Fruit fly (Drosophila melanogaster) whole organism, embryonic: ENCODE measurements around the gene CG46465.

Experiments used
- Atf-2 ChIP-seq: fragments of 200-800 bp; sonication (Bioruptor generic); optimal IDR thresholded peaks from 2 replicates; lab custom pipeline; 2016; ENCODE audit warnings: missing biosample characterization, missing genetic modification characterization
- CG10431 ChIP-seq: fragments of 200-800 bp; sonication (Bioruptor generic); optimal IDR thresholded peaks from 3 replicates; lab custom pipeline; 2018; ENCODE audit warnings: missing biosample characterization, mild to moderate bottlenecking, missing genetic modification characterization
- CG10543 ChIP-seq: fragments of 200-800 bp; sonication (Bioruptor generic); optimal IDR thresholded peaks from 3 replicates; lab custom pipeline; 2017; ENCODE audit warnings: missing biosample characterization, mild to moderate bottlenecking, missing genetic modification characterization, moderate library complexity
- CG10959 ChIP-seq: fragments of 200-800 bp; sonication (Bioruptor generic); IDR thresholded peaks from 2 replicates; pipeline ENCODE4 v1.3.6; 2022; ENCODE audit warnings: missing biosample characterization, missing genetic modification characterization
- CG13287 ChIP-seq: fragments of 200-800 bp; sonication (Bioruptor generic); IDR thresholded peaks from 2 replicates; pipeline ENCODE4 v1.3.6; 2022; ENCODE audit warnings: missing biosample characterization, missing genetic modification characterization; ENCODE audit not compliant: partially characterized antibody
- CG14667 ChIP-seq: fragments of 200-800 bp; sonication (Bioruptor generic); IDR thresholded peaks from 2 replicates; pipeline ENCODE4 v1.3.6; 2022; ENCODE audit warnings: missing biosample characterization, missing genetic modification characterization
- CG1603 ChIP-seq: fragments of 200-800 bp; sonication (Bioruptor generic); optimal IDR thresholded peaks from 2 replicates; lab custom pipeline; 2019; ENCODE audit warnings: missing biosample characterization, mild to moderate bottlenecking, missing genetic modification characterization, moderate library complexity
- CG16863 ChIP-seq: fragments of 200-800 bp; sonication (Bioruptor generic); optimal IDR thresholded peaks from 3 replicates; lab custom pipeline; 2016; ENCODE audit warnings: missing biosample characterization, missing genetic modification characterization
- CG17186 ChIP-seq: fragments of 200-800 bp; sonication (Bioruptor generic); optimal IDR thresholded peaks from 3 replicates; lab custom pipeline; 2017; ENCODE audit warnings: missing biosample characterization, missing genetic modification reagents, missing genetic modification characterization
- CG17361 ChIP-seq: fragments of 200-800 bp; sonication (Bioruptor generic); IDR thresholded peaks from 3 replicates; pipeline ENCODE4 v1.3.6; 2022; ENCODE audit warnings: missing biosample characterization, missing genetic modification characterization
- CG17612 ChIP-seq: fragments of 200-800 bp; sonication (Bioruptor generic); IDR thresholded peaks from 2 replicates; pipeline ENCODE4 v1.3.6; 2022; ENCODE audit warnings: missing biosample characterization, missing genetic modification characterization
- CG4617 ChIP-seq: fragments of 200-800 bp; sonication (Bioruptor generic); optimal IDR thresholded peaks from 3 replicates; lab custom pipeline; 2016; ENCODE audit warnings: missing biosample characterization, missing genetic modification characterization, borderline replicate concordance
- CG7786 ChIP-seq: fragments of 200-800 bp; sonication (Bioruptor generic); optimal IDR thresholded peaks from 2 replicates; lab custom pipeline; 2016; ENCODE audit warnings: missing biosample characterization, missing genetic modification characterization
- CG7839 ChIP-seq: fragments of 200-800 bp; sonication (Bioruptor generic); optimal IDR thresholded peaks from 3 replicates; lab custom pipeline; 2018; ENCODE audit warnings: missing biosample characterization, mild to moderate bottlenecking, missing genetic modification characterization, moderate library complexity
- CG8281 ChIP-seq: fragments of 200-800 bp; sonication (Bioruptor generic); optimal IDR thresholded peaks from 2 replicates; lab custom pipeline; 2018; ENCODE audit warnings: missing biosample characterization, mild to moderate bottlenecking, missing genetic modification characterization, moderate library complexity
- CG8290 ChIP-seq, 3 experiments: fragments of 200-800 bp; sonication (Bioruptor generic); optimal IDR thresholded peaks; 2 replicates each; lab custom pipeline; 2016 to 2019; ENCODE audit warnings: missing biosample characterization in 3 of 3, missing genetic modification characterization in 3 of 3, mild to moderate bottlenecking in 2 of 3, moderate library complexity in 1 of 3
- CG8388 ChIP-seq: fragments of 200-800 bp; sonication (Bioruptor generic); optimal IDR thresholded peaks from 2 replicates; lab custom pipeline; 2019; ENCODE audit warnings: missing biosample characterization, mild to moderate bottlenecking, missing genetic modification characterization, moderate library complexity
- CG9817 ChIP-seq: fragments of 200-800 bp; sonication (Bioruptor generic); optimal IDR thresholded peaks from 2 replicates; lab custom pipeline; 2018; ENCODE audit warnings: missing biosample characterization, mild to moderate bottlenecking, missing genetic modification characterization, moderate library complexity
- Camta ChIP-seq: fragments of 200-800 bp; sonication (Bioruptor generic); optimal IDR thresholded peaks from 2 replicates; lab custom pipeline; 2016; ENCODE audit warnings: missing biosample characterization, missing genetic modification characterization
- Dll ChIP-seq: fragments of 200-800 bp; sonication (Bioruptor generic); IDR thresholded peaks from 4 replicates; pipeline ENCODE4 v1.3.6; 2022; ENCODE audit warnings: missing biosample characterization, missing genetic modification characterization; ENCODE audit not compliant: partially characterized antibody
- Dref ChIP-seq: fragments of 200-800 bp; sonication (Bioruptor generic); IDR thresholded peaks from 2 replicates; pipeline ENCODE4 v1.3.6; 2022; ENCODE audit warnings: missing biosample characterization, missing genetic modification characterization
- ERR ChIP-seq: fragments of 200-800 bp; sonication (Bioruptor generic); optimal IDR thresholded peaks from 2 replicates; lab custom pipeline; 2016; ENCODE audit warnings: missing biosample characterization, missing genetic modification characterization
- Gsc ChIP-seq: fragments of 200-800 bp; sonication (Bioruptor generic); IDR thresholded peaks from 2 replicates; pipeline ENCODE4 v1.3.6; 2022; ENCODE audit warnings: missing biosample characterization, missing genetic modification characterization
- HLHmδ ChIP-seq: fragments of 200-800 bp; sonication (Bioruptor generic); optimal IDR thresholded peaks from 2 replicates; lab custom pipeline; 2018; ENCODE audit warnings: missing biosample characterization, mild to moderate bottlenecking, missing genetic modification characterization, moderate library complexity
- Hr3 ChIP-seq: fragments of 200-800 bp; sonication (Bioruptor generic); optimal IDR thresholded peaks from 3 replicates; lab custom pipeline; 2016; ENCODE audit warnings: missing biosample characterization, missing genetic modification characterization
- Jarid2 ChIP-seq: fragments of 200-800 bp; sonication (Bioruptor generic); optimal IDR thresholded peaks from 3 replicates; lab custom pipeline; 2017; ENCODE audit warnings: mild to moderate bottlenecking, missing biosample characterization, missing genetic modification reagents, missing genetic modification characterization
- MBD-R2 ChIP-seq: fragments of 200-800 bp; sonication (Bioruptor generic); IDR thresholded peaks from 2 replicates; pipeline ENCODE4 v1.3.6; 2022; ENCODE audit warnings: missing biosample characterization, missing genetic modification characterization
- Neu2 ChIP-seq: fragments of 200-800 bp; sonication (Bioruptor generic); optimal IDR thresholded peaks from 3 replicates; lab custom pipeline; 2016; ENCODE audit warnings: missing biosample characterization, missing genetic modification characterization, borderline replicate concordance
- Ptx1 ChIP-seq: fragments of 200-800 bp; sonication (Bioruptor generic); IDR thresholded peaks from 2 replicates; pipeline ENCODE4 v1.3.6; 2022; ENCODE audit warnings: missing biosample characterization, missing genetic modification characterization
- Sox100B ChIP-seq: fragments of 200-800 bp; sonication (Bioruptor generic); optimal IDR thresholded peaks from 3 replicates; lab custom pipeline; 2018; ENCODE audit warnings: missing biosample characterization, mild to moderate bottlenecking, missing genetic modification characterization
- Ssrp ChIP-seq: fragments of 200-800 bp; sonication (Bioruptor generic); optimal IDR thresholded peaks from 2 replicates; lab custom pipeline; 2018; ENCODE audit warnings: missing biosample characterization, mild to moderate bottlenecking, missing genetic modification characterization, moderate library complexity
- br ChIP-seq: fragments of >200 bp; optimal IDR thresholded peaks from 2 replicates; lab custom pipeline; 2017
- chinmo ChIP-seq: fragments of 200-800 bp; sonication (Bioruptor generic); IDR thresholded peaks from 4 replicates; pipeline ENCODE4 v1.3.6; 2022; ENCODE audit warnings: missing biosample characterization, missing genetic modification characterization; ENCODE audit not compliant: partially characterized antibody
- cwo ChIP-seq: fragments of 200-800 bp; sonication (Bioruptor generic); optimal IDR thresholded peaks from 3 replicates; lab custom pipeline; 2017; ENCODE audit warnings: missing biosample characterization, missing genetic modification characterization, mild to moderate bottlenecking, moderate library complexity, missing genetic modification reagents
- fd102C ChIP-seq: fragments of 200-800 bp; sonication (Bioruptor generic); optimal IDR thresholded peaks from 2 replicates; lab custom pipeline; 2018; ENCODE audit warnings: missing biosample characterization, mild to moderate bottlenecking, missing genetic modification characterization, moderate library complexity
- gcm2 ChIP-seq: fragments of 200-800 bp; sonication (Bioruptor generic); optimal IDR thresholded peaks from 2 replicates; lab custom pipeline; 2016; ENCODE audit warnings: missing biosample characterization, missing genetic modification characterization
- hth ChIP-seq: fragments of >200 bp; optimal IDR thresholded peaks from 2 replicates; lab custom pipeline; 2017; ENCODE audit warnings: inconsistent platforms
- jing ChIP-seq: fragments of 200-800 bp; sonication (Bioruptor generic); optimal IDR thresholded peaks from 2 replicates; lab custom pipeline; 2018; ENCODE audit warnings: missing biosample characterization, mild to moderate bottlenecking, missing genetic modification characterization
- lbe ChIP-seq: fragments of 200-800 bp; sonication (Bioruptor generic); optimal IDR thresholded peaks from 2 replicates; lab custom pipeline; 2016; ENCODE audit warnings: missing biosample characterization, mild to moderate bottlenecking, missing genetic modification characterization
- mam ChIP-seq: fragments of 200-800 bp; sonication (Bioruptor generic); optimal IDR thresholded peaks from 3 replicates; lab custom pipeline; 2016; ENCODE audit warnings: missing biosample characterization, missing genetic modification characterization
- nau ChIP-seq: fragments of 200-800 bp; sonication (Bioruptor generic); optimal IDR thresholded peaks from 3 replicates; lab custom pipeline; 2017; ENCODE audit warnings: missing biosample characterization, mild to moderate bottlenecking, missing genetic modification characterization, missing genetic modification reagents
- nom ChIP-seq: fragments of 200-800 bp; sonication (Bioruptor generic); optimal IDR thresholded peaks from 2 replicates; lab custom pipeline; 2017; ENCODE audit warnings: missing biosample characterization, missing genetic modification characterization, mild to moderate bottlenecking, moderate library complexity, missing genetic modification reagents
- peb ChIP-seq: fragments of 200-800 bp; sonication (Bioruptor generic); IDR thresholded peaks from 2 replicates; pipeline ENCODE4 v1.3.6; 2022; ENCODE audit warnings: missing biosample characterization, missing genetic modification characterization
- pzg ChIP-seq: fragments of 200-800 bp; sonication (Bioruptor generic); optimal IDR thresholded peaks from 3 replicates; lab custom pipeline; 2018; ENCODE audit warnings: missing biosample characterization, mild to moderate bottlenecking, missing genetic modification characterization, moderate library complexity
- sc ChIP-seq, 3 experiments: fragments of >200 bp in 2 of 3; fragments of 200-800 bp in 1 of 3; sonication (Bioruptor generic) in 1 of 3; optimal IDR thresholded peaks; 2 replicates in 2 of 3; 3 replicates in 1 of 3; lab custom pipeline; 2017; ENCODE audit warnings: mild to moderate bottlenecking in 1 of 3, missing biosample characterization in 1 of 3, missing genetic modification characterization in 1 of 3, missing genetic modification reagents in 1 of 3
- trh ChIP-seq: fragments of 200-800 bp; sonication (Bioruptor generic); optimal IDR thresholded peaks from 2 replicates; lab custom pipeline; 2016; ENCODE audit warnings: missing biosample characterization, missing genetic modification characterization
- z ChIP-seq: fragments of 200-800 bp; sonication (Bioruptor generic); IDR thresholded peaks from 3 replicates; pipeline ENCODE4 v1.3.6; 2022; ENCODE audit warnings: missing biosample characterization, missing genetic modification characterization
- zen2 ChIP-seq: fragments of 200-800 bp; sonication (Bioruptor generic); IDR thresholded peaks from 3 replicates; pipeline ENCODE4 v1.3.6; 2022; ENCODE audit warnings: missing biosample characterization, missing genetic modification characterization; ENCODE audit not compliant: partially characterized antibody
- zfh2 ChIP-seq: fragments of 200-800 bp; sonication (Bioruptor generic); optimal IDR thresholded peaks from 2 replicates; lab custom pipeline; 2016; ENCODE audit warnings: missing biosample characterization, missing genetic modification characterization

The CG46465 gene

dm6 chr2L:19009130-19009529, 16.8 kb downstream of the CG46465 start, which contains the start of gene RpL30 (continued):
- TF ChIP-seq sc (optimal IDR thresholded peaks at IDR 0.05; lab: Kevin White, UChicago) (no peak), sc (GFP tag; optimal IDR thresholded peaks at IDR 0.05; lab: Kevin White, UChicago) (peak; percentile 66), zfh2 (peak; percentile 87), Gsc (no peak), zen2 (no peak), CG9817 (peak; percentile 80), Neu2 (GFP tag; lab: Kevin White, UChicago) (peak; percentile 58), CG8290 (GFP tag; optimal IDR thresholded peaks at IDR 0.05; lab: Kevin White, UChicago) (peak; percentile 90), CG8290 (tag; optimal IDR thresholded peaks at IDR 0.05; lab: Kevin White, UChicago) (peak; percentile 84 to 98), CG8281 (tag; lab: Kevin White, UChicago) (peak; percentile 61), hth (no peak), pzg (GFP tag; lab: Kevin White, UChicago) (peak; percentile 100), CG4617 (peak; percentile 79), chinmo (peak; percentile 86; the same call in 3 of the 4 replicates), Sox100B (GFP tag; lab: Kevin White, UChicago) (peak; percentile 75), Ssrp (tag; lab: Kevin White, UChicago) (peak; percentile 21), jing (GFP tag; lab: Kevin White, UChicago) (peak; percentile 66), lbe (GFP tag; lab: Kevin White, UChicago) (peak; percentile 87), MBD-R2 (peak; percentile 77), CG17186 (GFP tag; lab: Kevin White, UChicago) (peak; percentile 83), ERR (GFP tag; lab: Kevin White, UChicago) (peak; percentile 80), gcm2 (peak; percentile 87), CG17361 (GFP tag; lab: Robert Waterston, UW) (peak; percentile 78), peb (GFP tag; lab: Robert Waterston, UW) (peak; percentile 42; the same call in 1 of the 2 replicates), Dll (GFP tag; lab: Robert Waterston, UW) (peak; percentile 74; the same call in 3 of the 4 replicates), CG13287 (GFP tag; lab: Robert Waterston, UW) (peak; percentile 82), CG7786 (GFP tag; lab: Kevin White, UChicago) (peak; percentile 82), nau (peak; percentile 91), Hr3 (GFP tag; lab: Kevin White, UChicago) (peak; percentile 51), cwo (GFP tag; lab: Kevin White, UChicago) (peak; percentile 79), CG10431 (GFP tag; lab: Kevin White, UChicago) (peak; percentile 94), br (lab: Kevin White, UChicago) (no peak), CG1603 (tag; lab: Kevin White, UChicago) (peak; percentile 97), CG10543 (GFP tag; lab: Kevin White, UChicago) (peak; percentile 95), CG14667 (GFP tag; lab: Robert Waterston, UW) (peak; percentile 54), trh (GFP tag; lab: Kevin White, UChicago) (peak; percentile 80), CG10959 (GFP tag; lab: Robert Waterston, UW) (peak; percentile 75), fd102C (peak; percentile 89), CG16863 (GFP tag; lab: Kevin White, UChicago) (peak; percentile 86), CG8388 (GFP tag; lab: Kevin White, UChicago) (peak; percentile 82), Dref (peak; percentile 52), CG17612 (GFP tag; lab: Robert Waterston, UW) (peak; percentile 74; the same call in 1 of the 2 replicates), nom (GFP tag; lab: Kevin White, UChicago) (peak; percentile 95), Jarid2 (GFP tag; lab: Kevin White, UChicago) (peak; percentile 85), mam (GFP tag; lab: Kevin White, UChicago) (peak; percentile 86), Camta (GFP tag; lab: Kevin White, UChicago) (peak; percentile 87), HLHmδ (GFP tag; lab: Kevin White, UChicago) (peak; percentile 99), CG7839 (peak; percentile 85), Ptx1 (GFP tag; lab: Robert Waterston, UW) (peak; percentile 78), z (GFP tag; lab: Robert Waterston, UW) (peak; percentile 71; the same call in 2 of the 3 replicates), Atf-2 (peak; percentile 66)
